Fruit fly (Drosophila melanogaster) whole organism, embryonic: ENCODE measurements around the gene AP-1sigma.

Experiments
- CG10431 ChIP-seq: fragments of 200-800 bp; sonication (Bioruptor generic); optimal IDR thresholded peaks from 3 replicates; lab custom pipeline; 2018; ENCODE audit warnings: missing biosample characterization, mild to moderate bottlenecking, missing genetic modification characterization
- CG10543 ChIP-seq: fragments of 200-800 bp; sonication (Bioruptor generic); optimal IDR thresholded peaks from 3 replicates; lab custom pipeline; 2017; ENCODE audit warnings: missing biosample characterization, mild to moderate bottlenecking, missing genetic modification characterization, moderate library complexity
- CG12071 ChIP-seq: fragments of 200-800 bp; sonication (Bioruptor generic); optimal IDR thresholded peaks from 3 replicates; lab custom pipeline; 2018; ENCODE audit warnings: missing biosample characterization, mild to moderate bottlenecking, missing genetic modification characterization
- CG12769 ChIP-seq: fragments of 200-800 bp; sonication (Bioruptor generic); optimal IDR thresholded peaks from 2 replicates; lab custom pipeline; 2019; ENCODE audit warnings: missing biosample characterization, mild to moderate bottlenecking, missing genetic modification characterization, moderate library complexity
- CG17385 ChIP-seq: fragments of 200-800 bp; sonication (Bioruptor generic); optimal IDR thresholded peaks from 3 replicates; lab custom pipeline; 2018; ENCODE audit warnings: missing biosample characterization, mild to moderate bottlenecking, missing genetic modification characterization
- CG2199 ChIP-seq: fragments of 200-800 bp; sonication (Bioruptor generic); IDR thresholded peaks from 3 replicates; pipeline ENCODE4 v1.3.6; 2022; ENCODE audit warnings: missing biosample characterization, missing genetic modification characterization
- CG2678 ChIP-seq: fragments of 200-800 bp; sonication (Bioruptor generic); optimal IDR thresholded peaks from 3 replicates; lab custom pipeline; 2019; ENCODE audit warnings: missing biosample characterization, mild to moderate bottlenecking, missing genetic modification characterization, moderate library complexity
- CG3407 ChIP-seq: fragments of 200-800 bp; sonication (Bioruptor generic); optimal IDR thresholded peaks from 2 replicates; lab custom pipeline; 2018; ENCODE audit warnings: missing biosample characterization, mild to moderate bottlenecking, missing genetic modification characterization
- CG34376 ChIP-seq: fragments of 200-800 bp; sonication (Bioruptor generic); optimal IDR thresholded peaks from 2 replicates; lab custom pipeline; 2018; ENCODE audit warnings: missing biosample characterization, mild to moderate bottlenecking, missing genetic modification characterization
- CG4282 ChIP-seq: fragments of 200-800 bp; sonication (Bioruptor generic); optimal IDR thresholded peaks from 2 replicates; lab custom pipeline; 2016; ENCODE audit warnings: missing biosample characterization, missing genetic modification characterization
- CG4360 ChIP-seq: fragments of 200-800 bp; sonication (Bioruptor generic); IDR thresholded peaks from 2 replicates; pipeline ENCODE4 v1.3.6; 2022; ENCODE audit warnings: missing biosample characterization, missing genetic modification characterization
- CG5180 ChIP-seq: fragments of 200-800 bp; sonication (Bioruptor generic); optimal IDR thresholded peaks from 3 replicates; lab custom pipeline; 2017; ENCODE audit warnings: missing biosample characterization, missing genetic modification characterization, mild to moderate bottlenecking, moderate library complexity, missing genetic modification reagents
- CG6689 ChIP-seq: fragments of 200-800 bp; sonication (Bioruptor generic); IDR thresholded peaks from 2 replicates; pipeline ENCODE4 v1.3.6; 2022; ENCODE audit warnings: missing biosample characterization, missing genetic modification characterization
- CG6854 ChIP-seq: fragments of 200-800 bp; sonication (Bioruptor generic); optimal IDR thresholded peaks from 3 replicates; lab custom pipeline; 2017; ENCODE audit warnings: missing biosample characterization, mild to moderate bottlenecking, missing genetic modification characterization
- CkIIα-i1 ChIP-seq: fragments of 200-800 bp; sonication (Bioruptor generic); IDR thresholded peaks from 2 replicates; pipeline ENCODE4 v1.3.6; 2022; ENCODE audit warnings: missing biosample characterization, missing genetic modification characterization
- Dbx ChIP-seq: fragments of 200-800 bp; sonication (Bioruptor generic); IDR thresholded peaks from 3 replicates; pipeline ENCODE4 v1.3.6; 2022; ENCODE audit warnings: missing biosample characterization, missing genetic modification characterization
- Deaf1 ChIP-seq: fragments of 200-800 bp; optimal IDR thresholded peaks from 3 replicates; lab custom pipeline; 2019; ENCODE audit warnings: missing biosample characterization, mild to moderate bottlenecking, missing genetic modification characterization, moderate library complexity
- E2f2 ChIP-seq: fragments of 200-800 bp; sonication (Bioruptor generic); IDR thresholded peaks from 2 replicates; pipeline ENCODE4 v1.3.6; 2022; ENCODE audit warnings: missing biosample characterization, missing genetic modification characterization
- ERR ChIP-seq: fragments of 200-800 bp; sonication (Bioruptor generic); optimal IDR thresholded peaks from 2 replicates; lab custom pipeline; 2016; ENCODE audit warnings: missing biosample characterization, missing genetic modification characterization
- GATAe ChIP-seq: fragments of 200-800 bp; sonication (Bioruptor generic); conservative IDR thresholded peaks from 2 replicates; pipeline ENCODE4 v1.3.6; 2022; ENCODE audit warnings: missing biosample characterization, missing genetic modification characterization
- Hand ChIP-seq: fragments of 200-800 bp; sonication (Bioruptor generic); optimal IDR thresholded peaks from 2 replicates; lab custom pipeline; 2017; ENCODE audit warnings: mild to moderate bottlenecking, missing biosample characterization, missing genetic modification reagents, missing genetic modification characterization
- Pdp1 ChIP-seq, 2 experiments: fragments of 200-800 bp; sonication (Bioruptor generic); optimal IDR thresholded peaks; 3 replicates each; lab custom pipeline; 2016; ENCODE audit warnings: missing biosample characterization in 2 of 2, missing genetic modification characterization in 2 of 2, mild to moderate bottlenecking in 1 of 2, moderate library complexity in 1 of 2
- Sin3A ChIP-seq: fragments of >200 bp; optimal IDR thresholded peaks from 2 replicates; lab custom pipeline; 2018
- ap ChIP-seq: fragments of 200-800 bp; sonication (Bioruptor generic); IDR thresholded peaks from 2 replicates; pipeline ENCODE4 v1.3.6; 2022; ENCODE audit warnings: missing biosample characterization, missing genetic modification characterization
- br ChIP-seq: fragments of >200 bp; optimal IDR thresholded peaks from 2 replicates; lab custom pipeline; 2017
- chm ChIP-seq: fragments of 200-800 bp; sonication (Bioruptor generic); IDR thresholded peaks from 2 replicates; pipeline ENCODE4 v1.3.6; 2022; ENCODE audit warnings: missing biosample characterization, missing genetic modification characterization
- crp ChIP-seq, 2 experiments: fragments of 200-800 bp; sonication (Bioruptor generic); optimal IDR thresholded peaks; 2 replicates in 1 of 2; 3 replicates in 1 of 2; lab custom pipeline; 2017; ENCODE audit warnings: missing biosample characterization in 2 of 2, missing genetic modification characterization in 2 of 2, mild to moderate bottlenecking in 1 of 2, moderate library complexity in 1 of 2
- cwo ChIP-seq: fragments of 200-800 bp; sonication (Bioruptor generic); optimal IDR thresholded peaks from 3 replicates; lab custom pipeline; 2017; ENCODE audit warnings: missing biosample characterization, missing genetic modification characterization, mild to moderate bottlenecking, moderate library complexity, missing genetic modification reagents
- dan ChIP-seq: fragments of 200-800 bp; sonication (Bioruptor generic); IDR thresholded peaks from 2 replicates; pipeline ENCODE4 v1.3.6; 2022; ENCODE audit warnings: missing biosample characterization, missing genetic modification characterization
- dmrt99B ChIP-seq: fragments of 200-800 bp; sonication (Bioruptor generic); optimal IDR thresholded peaks from 2 replicates; lab custom pipeline; 2018; ENCODE audit warnings: missing biosample characterization, mild to moderate bottlenecking, missing genetic modification characterization, moderate library complexity
- dpn ChIP-seq, 2 experiments: fragments of 200-800 bp; sonication (Bioruptor generic); optimal IDR thresholded peaks; 3 replicates each; lab custom pipeline; 2016; ENCODE audit warnings: missing biosample characterization in 2 of 2, missing genetic modification characterization in 2 of 2
- emc ChIP-seq: fragments of 200-800 bp; sonication (Bioruptor generic); optimal IDR thresholded peaks from 2 replicates; lab custom pipeline; 2016; ENCODE audit warnings: missing biosample characterization, missing genetic modification characterization
- exex ChIP-seq: fragments of 200-800 bp; sonication (Bioruptor generic); optimal IDR thresholded peaks from 4 replicates; lab custom pipeline; 2018; ENCODE audit warnings: missing biosample characterization, mild to moderate bottlenecking, missing genetic modification characterization, moderate library complexity
- insv ChIP-seq, 2 experiments: fragments of 200-800 bp; sonication (Bioruptor generic); optimal IDR thresholded peaks; 3 replicates each; lab custom pipeline; 2016 to 2018; ENCODE audit warnings: missing biosample characterization in 2 of 2, missing genetic modification characterization in 2 of 2
- lbe ChIP-seq: fragments of 200-800 bp; sonication (Bioruptor generic); optimal IDR thresholded peaks from 2 replicates; lab custom pipeline; 2016; ENCODE audit warnings: missing biosample characterization, mild to moderate bottlenecking, missing genetic modification characterization
- mam ChIP-seq: fragments of 200-800 bp; sonication (Bioruptor generic); optimal IDR thresholded peaks from 3 replicates; lab custom pipeline; 2016; ENCODE audit warnings: missing biosample characterization, missing genetic modification characterization
- mirr ChIP-seq: fragments of 200-800 bp; sonication (Bioruptor generic); optimal IDR thresholded peaks from 3 replicates; lab custom pipeline; 2018; ENCODE audit warnings: missing biosample characterization, mild to moderate bottlenecking, missing genetic modification characterization
- mld ChIP-seq: fragments of 200-800 bp; sonication (Bioruptor generic); IDR thresholded peaks from 3 replicates; pipeline ENCODE4 v1.3.6; 2022; ENCODE audit warnings: missing biosample characterization, missing genetic modification characterization; ENCODE audit not compliant: partially characterized antibody
- oc ChIP-seq: fragments of 200-800 bp; sonication (Bioruptor generic); optimal IDR thresholded peaks from 2 replicates; lab custom pipeline; 2018; ENCODE audit warnings: missing biosample characterization, mild to moderate bottlenecking, missing genetic modification characterization, moderate library complexity
- pros ChIP-seq: fragments of 200-800 bp; sonication (Bioruptor generic); optimal IDR thresholded peaks from 3 replicates; lab custom pipeline; 2019; ENCODE audit warnings: missing biosample characterization, mild to moderate bottlenecking, missing genetic modification characterization, moderate library complexity
- pzg ChIP-seq: fragments of 200-800 bp; sonication (Bioruptor generic); optimal IDR thresholded peaks from 3 replicates; lab custom pipeline; 2018; ENCODE audit warnings: missing biosample characterization, mild to moderate bottlenecking, missing genetic modification characterization, moderate library complexity
- sim ChIP-seq: fragments of 200-800 bp; sonication (Bioruptor generic); IDR thresholded peaks from 2 replicates; pipeline ENCODE4 v1.3.6; 2022; ENCODE audit warnings: missing biosample characterization, missing genetic modification characterization
- sug ChIP-seq: fragments of 200-800 bp; optimal IDR thresholded peaks from 2 replicates; lab custom pipeline; 2019; ENCODE audit warnings: missing biosample characterization, mild to moderate bottlenecking, missing genetic modification characterization, moderate library complexity

Gene AP-1sigma

DNA sequence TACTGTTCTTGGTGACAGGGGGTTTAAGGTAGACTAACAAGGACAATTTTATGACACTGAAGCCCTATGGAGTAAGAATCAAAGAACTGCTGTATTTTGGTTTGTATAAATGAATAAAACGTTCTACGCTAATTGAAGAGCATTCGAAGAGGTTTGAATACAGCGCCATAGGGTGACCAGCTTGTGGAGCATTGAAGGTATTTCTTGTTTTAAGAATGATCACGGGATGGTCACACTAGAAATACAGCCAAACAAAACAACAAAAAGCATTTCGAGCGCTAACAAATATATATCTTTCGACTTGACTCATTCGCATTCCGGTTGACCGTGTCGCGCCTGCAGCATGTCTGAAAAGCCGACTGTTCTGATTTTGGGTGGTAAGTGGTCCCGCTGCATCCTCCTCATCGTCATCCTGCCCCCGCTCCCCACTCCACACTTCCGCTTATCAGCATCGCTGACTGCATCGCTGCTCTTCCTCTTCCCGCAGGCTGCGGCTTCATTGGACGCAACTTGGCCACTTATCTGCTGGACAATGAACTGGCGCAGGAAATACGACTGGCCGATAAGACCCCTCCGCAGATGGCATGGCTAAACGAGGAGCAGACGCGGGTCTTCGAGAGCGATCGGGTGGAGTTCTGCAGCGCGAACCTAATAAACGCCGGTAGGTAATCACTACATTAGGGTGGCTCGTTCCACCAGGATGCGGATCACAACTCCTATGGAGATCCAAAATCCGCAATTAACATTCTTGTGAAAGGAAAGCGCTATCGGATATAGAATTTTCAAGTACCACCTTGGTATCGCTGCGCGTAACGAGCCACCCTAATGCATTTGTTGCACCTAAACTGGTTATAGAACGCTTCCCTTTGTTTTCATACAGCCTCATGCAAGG is 24.5 kb upstream of the AP-1sigma start, which contains the start of gene CG5854 (continued):
- TF ChIP-seq Hand (GFP tag; lab: Kevin White, UChicago) = peak; percentile 49
- TF ChIP-seq emc = no peak
- peak; percentile 55; the same call in 1 of the 2 replicates for TF ChIP-seq sim

- TF ChIP-seq GATAe (GFP tag; lab: Robert Waterston, UW) (peak; percentile 25; the same call in 1 of the 2 replicates), dpn (GFP tag; optimal IDR thresholded peaks at IDR 0.05; lab: Kevin White, UChicago) (no peak), CG34376 (GFP tag; lab: Kevin White, UChicago) (peak; percentile 77), CG6689 (GFP tag; lab: Robert Waterston, UW) (no peak), CG2678 (tag; lab: Kevin White, UChicago) (peak; percentile 3), mam (no peak), CG2199 (no peak), Pdp1 (GFP tag; optimal IDR thresholded peaks at IDR 0.05; lab: Kevin White, UChicago) (peak in 1 of 2 experiments; percentile 93), Dbx (GFP tag; lab: Robert Waterston, UW) (no peak), CG12071 (GFP tag; lab: Kevin White, UChicago) (peak; percentile 19), mirr (GFP tag; lab: Kevin White, UChicago) (peak; percentile 42), exex (tag; lab: Kevin White, UChicago) (peak; percentile 88), E2f2 (GFP tag; lab: Robert Waterston, UW) (peak; percentile 13; the same call in 1 of the 2 replicates), CG10543 (GFP tag; lab: Kevin White, UChicago) (peak; percentile 34), chm (GFP tag; lab: Robert Waterston, UW) (0 out of 2 replicates have a peak, but pooled peaks have one; percentile 12), CG6854 (peak; percentile 27), CG17385 (GFP tag; lab: Kevin White, UChicago) (peak; percentile 28), sug (tag; lab: Kevin White, UChicago) (peak; percentile 62), mld (no peak), CG5180 (GFP tag; lab: Kevin White, UChicago) (peak; percentile 1), CG10431 (GFP tag; lab: Kevin White, UChicago) (peak; percentile 9), ap (GFP tag; lab: Robert Waterston, UW) (no peak), cwo (GFP tag; lab: Kevin White, UChicago) (peak; percentile 39), insv (GFP tag; optimal IDR thresholded peaks at IDR 0.05; lab: Kevin White, UChicago) (no peak), pros (GFP tag; lab: Kevin White, UChicago) (peak; percentile 52), CG12769 (peak; percentile 40)
Measured at dm6 chr3R:23938564-23939122, 19.8 kb upstream of the AP-1sigma start.

dm6 chr3R:23939921-23940839 is 18.3 kb upstream of the AP-1sigma start:
- TF ChIP-seq CG3407 (GFP tag; lab: Kevin White, UChicago) = peak; percentile 95
- TF ChIP-seq crp (GFP tag; optimal IDR thresholded peaks at IDR 0.05; lab: Kevin White, UChicago) = peak in 1 of 2 experiments; percentile 2
- peak; percentile 29 for TF ChIP-seq mam
- TF ChIP-seq br (lab: Kevin White, UChicago) = no peak
- TF ChIP-seq pzg (GFP tag; lab: Kevin White, UChicago) = no peak
- TF ChIP-seq CG4282 = no peak
- no peak for TF ChIP-seq lbe (GFP tag; lab: Kevin White, UChicago)
- peak; percentile 77 for TF ChIP-seq CG4360 (GFP tag; lab: Robert Waterston, UW)
- peak; percentile 93 for TF ChIP-seq oc
- TF ChIP-seq CkIIα-i1 = peak; percentile 35; the same call in 1 of the 2 replicates
- no peak for TF ChIP-seq dan (GFP tag; lab: Robert Waterston, UW)
- TF ChIP-seq dmrt99B = peak; percentile 78
- no peak for TF ChIP-seq ERR (GFP tag; lab: Kevin White, UChicago)
- TF ChIP-seq Sin3A (lab: Kevin White, UChicago) = no peak
- TF ChIP-seq CG10431 (GFP tag; lab: Kevin White, UChicago) = peak; percentile 90
- TF ChIP-seq Deaf1 (tag; lab: Kevin White, UChicago) = no peak
